Fruit fly (Drosophila melanogaster) whole organism, larva: ENCODE results near the gene Scsalpha1.

Source experiments
- noc ChIP-seq: fragments of 200-800 bp; sonication (Bioruptor generic); optimal IDR thresholded peaks from 3 replicates; lab custom pipeline; 2019; ENCODE audit warnings: missing biosample characterization, mild to moderate bottlenecking, missing genetic modification characterization, moderate library complexity

The Scsalpha1 gene

DNA sequence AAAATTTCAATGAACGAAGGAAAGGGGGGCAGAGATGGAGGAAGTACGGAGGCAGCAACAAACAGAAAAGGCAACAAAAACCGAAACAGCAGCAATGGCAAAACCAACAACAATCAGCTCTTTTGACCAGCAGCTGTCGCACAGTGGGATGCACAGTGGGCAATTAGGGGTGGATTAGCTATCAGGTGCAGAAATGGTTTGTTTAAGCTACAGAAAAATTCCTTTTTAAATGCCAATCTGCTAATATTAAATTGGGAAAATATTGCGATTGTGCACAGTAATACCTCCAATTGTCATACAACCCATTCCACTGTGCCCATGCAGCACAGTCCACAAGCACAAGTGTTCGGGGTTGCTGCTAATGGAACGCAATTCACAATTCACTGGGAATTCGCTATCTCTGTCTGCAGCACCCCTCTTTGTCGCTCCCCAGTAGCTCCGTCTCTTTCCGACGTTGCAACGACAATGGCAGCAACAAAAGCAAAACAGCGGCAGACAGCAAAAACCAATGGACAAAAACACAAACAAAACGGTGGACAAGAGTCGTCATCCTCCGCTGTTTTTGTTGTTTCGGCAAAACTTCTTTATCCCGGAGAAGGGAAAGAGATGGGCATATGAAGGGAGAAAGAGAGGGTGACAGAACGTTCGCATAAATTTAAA is 28.9 kb upstream of the Scsalpha1 start:
- peak; percentile 33 for TF ChIP-seq noc (tag; lab: Kevin White, UChicago)

- TF ChIP-seq noc (tag; lab: Kevin White, UChicago): no peak
Observed at dm6 chr3L:3785688-3786087, 28.3 kb upstream of the Scsalpha1 start.

DNA sequence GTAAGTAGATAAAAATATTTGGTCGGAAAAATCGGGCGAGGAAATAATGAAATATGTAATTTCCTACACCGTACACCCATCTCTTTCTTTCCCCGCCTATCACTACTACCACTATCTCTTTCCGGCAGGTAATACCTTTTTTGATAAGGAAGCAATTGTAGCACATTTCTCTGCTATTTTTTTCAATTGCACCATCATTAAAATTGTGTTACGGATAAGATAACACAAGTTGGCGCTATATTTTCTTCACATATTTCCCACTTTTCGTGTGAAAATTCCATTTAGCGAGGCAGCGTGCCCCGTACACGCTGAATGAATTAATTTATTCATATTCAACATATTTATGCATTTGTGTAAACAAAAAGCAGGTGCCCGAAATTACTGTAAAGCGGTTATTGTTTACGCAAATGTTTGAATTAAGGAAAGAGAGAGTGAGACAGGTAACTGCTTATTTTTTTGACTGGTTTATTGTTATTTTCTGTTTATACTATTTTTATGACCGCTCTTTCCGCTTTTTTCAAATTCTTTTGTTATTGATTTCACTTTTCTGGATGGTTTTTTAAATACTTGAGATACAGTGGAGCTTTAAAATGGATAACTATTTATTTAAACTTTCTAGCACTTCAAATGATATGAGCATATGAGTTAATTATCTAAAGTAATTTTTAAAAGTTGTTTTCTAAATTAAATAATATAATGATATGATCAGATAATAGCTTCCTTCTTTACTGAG is 27.5 kb upstream of the Scsalpha1 start:
- TF ChIP-seq noc (tag; lab: Kevin White, UChicago): peak; percentile 19

- TF ChIP-seq noc (tag; lab: Kevin White, UChicago): no peak
Observed at dm6 chr3L:3787077-3787433, 27.0 kb upstream of the Scsalpha1 start.

dm6 chr3L:3787595-3788151 is 26.3 kb upstream of the Scsalpha1 start:
- peak; percentile 1 for TF ChIP-seq noc (tag; lab: Kevin White, UChicago)

DNA sequence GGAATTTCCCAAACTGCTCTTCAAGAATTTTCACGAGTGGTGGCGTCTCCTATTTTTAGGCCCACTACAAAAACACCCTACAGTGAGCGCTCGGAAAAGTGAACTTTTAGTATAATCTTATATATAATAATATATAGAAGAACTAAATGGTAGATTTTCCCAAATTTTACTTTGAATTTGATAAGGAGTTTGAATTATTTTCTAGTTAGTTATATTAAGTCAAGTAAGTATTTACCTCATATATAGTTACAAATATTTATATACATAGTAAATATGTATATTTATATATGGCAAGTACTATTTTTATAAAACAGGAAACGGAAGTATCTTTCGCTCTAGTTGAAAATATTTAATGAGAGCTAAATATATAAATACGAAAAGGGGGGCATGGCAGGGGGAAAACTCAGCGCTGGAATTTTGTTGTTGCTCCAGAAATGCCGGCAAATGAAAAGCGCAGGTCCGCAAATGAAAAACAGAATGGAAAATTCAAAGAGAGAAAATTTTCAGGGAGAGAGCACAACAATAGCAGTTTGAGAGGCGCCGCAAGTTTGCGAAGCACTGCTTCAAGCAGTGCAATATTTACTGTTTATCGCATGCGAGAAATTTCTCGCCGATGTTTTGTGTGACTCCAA is 25.1 kb upstream of the Scsalpha1 start:
- no peak for TF ChIP-seq noc (tag; lab: Kevin White, UChicago)

DNA sequence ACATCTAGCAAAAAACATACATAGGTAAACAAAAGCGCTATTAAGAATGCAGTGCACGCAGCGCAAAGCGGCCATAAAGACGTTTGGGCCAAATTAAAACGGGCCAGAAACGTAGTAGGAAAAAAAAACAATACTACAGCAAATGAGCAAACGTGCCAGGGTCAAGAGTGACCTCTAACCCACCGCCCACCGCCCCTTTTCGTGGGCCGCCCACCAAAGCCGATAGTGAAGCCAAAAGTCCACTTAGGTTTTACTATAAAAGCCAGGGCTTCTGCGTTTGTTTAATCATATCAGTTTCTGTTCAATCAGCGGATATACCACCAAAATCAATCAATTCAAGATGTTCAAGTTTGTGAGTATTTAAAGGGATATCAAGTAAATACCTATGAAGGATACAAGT is 23.5 kb upstream of the Scsalpha1 start, which contains the start of gene CG32266:
Gene CG32266 (plus strand): TSS at position 301 of the 400 bp plus-strand sequence.
- TF ChIP-seq noc (tag; lab: Kevin White, UChicago): no peak

- no peak for TF ChIP-seq noc (tag; lab: Kevin White, UChicago)
Observed at dm6 chr3L:3791043-3791682, 22.8 kb upstream of the Scsalpha1 start.

dm6 chr3L:3797681-3798080 is 16.3 kb upstream of the Scsalpha1 start:
- no peak for TF ChIP-seq noc (tag; lab: Kevin White, UChicago)

DNA sequence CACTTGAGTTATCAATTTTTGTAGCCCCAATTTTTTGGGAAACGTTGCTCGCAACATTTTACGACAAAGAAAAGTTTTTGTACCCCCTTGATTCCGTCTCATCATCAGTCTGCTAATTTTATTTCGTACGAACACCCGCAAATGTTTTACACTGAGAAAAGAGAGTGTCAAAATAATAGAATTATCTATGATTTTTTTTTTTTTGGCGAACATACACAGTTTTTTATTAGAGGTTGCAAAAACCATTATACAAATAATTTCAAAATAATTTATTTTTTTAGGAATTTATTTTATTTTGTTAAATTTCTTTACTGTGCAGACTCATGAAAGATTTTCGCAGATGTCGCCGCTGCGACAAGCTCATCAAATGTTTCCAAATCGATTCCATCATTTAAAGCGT is 15.5 kb upstream of the Scsalpha1 start:
- TF ChIP-seq noc (tag; lab: Kevin White, UChicago): no peak

dm6 chr3L:3799766-3800165 is 14.2 kb upstream of the Scsalpha1 start:
- TF ChIP-seq noc (tag; lab: Kevin White, UChicago): no peak

dm6 chr3L:3801343-3801742 is 12.7 kb upstream of the Scsalpha1 start:
- TF ChIP-seq noc (tag; lab: Kevin White, UChicago): no peak

- TF ChIP-seq noc (tag; lab: Kevin White, UChicago): no peak
Observed at dm6 chr3L:3801813-3802212, 12.2 kb upstream of the Scsalpha1 start.

- no peak for TF ChIP-seq noc (tag; lab: Kevin White, UChicago)
Observed at dm6 chr3L:3802677-3803076, 11.3 kb upstream of the Scsalpha1 start.

- TF ChIP-seq noc (tag; lab: Kevin White, UChicago): peak; percentile 72
Observed at dm6 chr3L:3806330-3806729, 7.7 kb upstream of the Scsalpha1 start, which contains the start of the genes CG32264, ntc and IntS10. CG32264 (minus strand) TSS chr3L:3806459. ntc (minus strand) TSS chr3L:3806459. IntS10 (plus strand) TSS chr3L:3806710.

DNA sequence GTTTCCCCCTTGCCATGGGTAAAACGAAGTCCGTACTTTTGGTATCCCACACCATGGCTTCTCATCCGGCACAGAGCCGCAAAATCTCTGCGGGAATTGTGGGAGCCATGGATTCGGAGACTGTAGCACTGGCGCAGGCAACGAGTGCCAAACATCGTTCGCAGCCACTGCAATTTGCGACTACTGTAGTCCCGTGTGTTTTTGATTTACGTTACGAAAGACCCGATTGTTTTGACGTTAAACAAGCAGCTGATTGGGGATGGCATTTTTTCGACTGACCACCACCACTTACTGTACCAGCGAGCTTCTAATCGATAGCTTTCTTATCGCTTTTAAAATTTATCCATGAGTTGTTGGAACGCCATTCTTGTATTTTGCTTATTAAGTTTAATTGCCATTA is 4.1 kb upstream of the Scsalpha1 start, which contains the start of gene CG32262:
Gene CG32262 (minus strand): TSS at position 254 of the 400 bp plus-strand sequence.
- peak; percentile 0 for TF ChIP-seq noc (tag; lab: Kevin White, UChicago)
